Fruit fly (Drosophila melanogaster): ENCODE results near the gene CG32204.
A peak's percentile ranks its signal among the peaks of the same experiment; 100 is the strongest.

dm6 chr3L:18895079-18895478 is 50.8 kb downstream of the CG32204 start:
- peak; percentile 13 for TF ChIP-seq Rel (GFP tag; optimal IDR thresholded peaks at IDR 0.05)
- no peak for TF ChIP-seq Rel (tag; optimal IDR thresholded peaks at IDR 0.05)
- TF ChIP-seq Myc (optimal IDR thresholded peaks at IDR 0.05) = no peak
- TF ChIP-seq rgr (GFP tag; optimal IDR thresholded peaks at IDR 0.05) = no peak
- TF ChIP-seq CrebA (GFP tag; optimal IDR thresholded peaks at IDR 0.05; ENCODE audit: borderline replicate concordance) = peak; percentile 36
- peak; percentile 15 for TF ChIP-seq h (GFP tag; optimal IDR thresholded peaks at IDR 0.05)
- TF ChIP-seq Abd-B (GFP tag; optimal IDR thresholded peaks at IDR 0.05) = no peak
- no peak for TF ChIP-seq psq (GFP tag; optimal IDR thresholded peaks at IDR 0.05)

Measured in whole organism, wandering third instar larva.